Worm (Caenorhabditis elegans): ENCODE results near the gene C01G12.7.

DNA sequence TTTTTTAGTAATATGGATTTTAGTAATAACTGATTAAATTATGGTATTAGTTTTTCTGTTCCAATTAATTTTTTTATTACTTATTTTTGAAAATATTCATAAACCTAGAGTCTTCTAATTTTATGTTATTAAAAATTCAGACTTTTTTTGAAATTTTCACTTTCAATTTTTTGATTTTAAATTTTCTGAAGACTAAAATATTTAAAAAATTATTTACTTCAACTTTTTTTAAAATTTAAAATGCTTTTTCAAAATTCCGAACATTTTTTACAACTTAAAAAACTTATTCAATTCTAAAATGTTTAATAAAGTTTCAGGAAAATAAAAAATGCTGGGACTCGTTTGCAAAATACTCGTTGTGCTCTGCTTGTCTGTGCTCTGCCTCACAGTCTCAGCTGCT is 41.1 kb downstream of the C01G12.7 start, which contains the start of gene nlp-41:
- no peak for TF ChIP-seq ama-1 (optimal IDR thresholded peaks at IDR 0.05)
- no peak for TF ChIP-seq pes-1 (GFP tag; IDR thresholded peaks at IDR 0.05)
- TF ChIP-seq F13C5.2 (tag; optimal IDR thresholded peaks at IDR 0.05), result no peak
- no peak for TF ChIP-seq flt-1 (GFP tag; IDR thresholded peaks at IDR 0.05)
- TF ChIP-seq aly-1 (tag; optimal IDR thresholded peaks at IDR 0.05), result no peak
- TF ChIP-seq B0310.2 (tag; optimal IDR thresholded peaks at IDR 0.05), result no peak
- TF ChIP-seq hmg-4 (GFP tag; optimal IDR thresholded peaks at IDR 0.05), result no peak
- no peak for TF ChIP-seq scrt-1 (GFP tag; IDR thresholded peaks at IDR 0.05)
- no peak for TF ChIP-seq tbx-37 (GFP tag; conservative IDR thresholded peaks at IDR 0.05)
- TF ChIP-seq hmbx-1 (tag; optimal IDR thresholded peaks at IDR 0.05), result no peak

All from whole organism, early embryonic.